Worm (Caenorhabditis elegans) whole organism, L4 larva: ENCODE data around the gene F10E9.12.

ENCODE experiments used
- ces-1 ChIP-seq: fragments of 150-350 bp; sonication (generic microtip); optimal IDR thresholded peaks from 4 replicates; lab custom pipeline; 2014; ENCODE audit warnings: missing biosample characterization, missing genetic modification reagents, missing genetic modification characterization
- dpl-1 ChIP-seq: fragments of 150-350 bp; optimal IDR thresholded peaks from 2 replicates; lab custom pipeline; 2014; ENCODE audit warnings: missing biosample characterization, missing genetic modification reagents, missing genetic modification characterization
- snpc-4 ChIP-seq: fragments of 150-350 bp; optimal IDR thresholded peaks from 2 replicates; lab custom pipeline; 2014; ENCODE audit warnings: missing biosample characterization, missing genetic modification characterization
- unc-62 ChIP-seq, 3 experiments: fragments of 150-350 bp in 1 of 3; sonication (generic microtip); optimal IDR thresholded peaks in 2 of 3; peaks in 1 of 3; 1 replicate in 1 of 3; 2 replicates in 2 of 3; lab custom pipeline; 2014 to 2017; ENCODE audit warnings: missing biosample characterization in 3 of 3, missing genetic modification characterization in 3 of 3, missing genetic modification reagents in 3 of 3, missing genotype in 1 of 3
- ztf-11 ChIP-seq: fragments of 150-350 bp; optimal IDR thresholded peaks from 2 replicates; lab custom pipeline; 2014; ENCODE audit warnings: missing biosample characterization, missing genetic modification characterization

ce11 chrIII:8291268-8292032 is 32.9 kb upstream of the F10E9.12 start:
- TF ChIP-seq unc-62 (GFP tag; optimal IDR thresholded peaks at IDR 0.05 in 1 of 2; lab: Kevin White, UChicago) (no peak), unc-62 (tag; optimal IDR thresholded peaks at IDR 0.05; lab: Kevin White, UChicago) (no peak), snpc-4 (tag; lab: Kevin White, UChicago) (no peak), ces-1 (no peak), dpl-1 (GFP tag; lab: Kevin White, UChicago) (no peak), ztf-11 (tag; lab: Kevin White, UChicago) (no peak)
